Worm (Caenorhabditis elegans) whole organism, late embryonic: ENCODE results near the gene hot-9.

Source experiments
- C08G9.2 ChIP-seq: sonication (generic microtip); optimal IDR thresholded peaks from 2 replicates; lab custom pipeline; 2016; ENCODE audit warnings: mild to moderate bottlenecking, missing genetic modification characterization, moderate library complexity, missing compliant biosample characterization
- ama-1 ChIP-seq: fragments of 150-350 bp; optimal IDR thresholded peaks from 2 replicates; lab custom pipeline; 2014
- gmeb-2 ChIP-seq: sonication (generic microtip); optimal IDR thresholded peaks from 2 replicates; lab custom pipeline; 2016; ENCODE audit warnings: missing genetic modification characterization, inconsistent platforms, missing compliant biosample characterization

- TF ChIP-seq ama-1 = no peak
- no peak for TF ChIP-seq C08G9.2
- no peak for TF ChIP-seq gmeb-2 (tag; lab: Kevin White, UChicago)
Measured at ce11 chrIV:5088814-5089322, 43.6 kb upstream of the hot-9 start, which contains the start of gene ivd-1.
